Fruit fly (Drosophila melanogaster): ENCODE data around the gene CG4860.

- TF ChIP-seq Pif1B (GFP tag; optimal IDR thresholded peaks at IDR 0.05), result no peak
- no peak for TF ChIP-seq CG17806 (tag; optimal IDR thresholded peaks at IDR 0.05)
- no peak for TF ChIP-seq Snoo (tag; optimal IDR thresholded peaks at IDR 0.05)
- TF ChIP-seq Ets98B (GFP tag; IDR thresholded peaks at IDR 0.05), result no peak
These were observed 25.2 kb downstream of the CG4860 start for dm6 chr3R:12196100-12196499.

Measured in whole organism, pupa.